Worm (Caenorhabditis elegans): Measurements from ENCODE around the gene clec-132.

DNA sequence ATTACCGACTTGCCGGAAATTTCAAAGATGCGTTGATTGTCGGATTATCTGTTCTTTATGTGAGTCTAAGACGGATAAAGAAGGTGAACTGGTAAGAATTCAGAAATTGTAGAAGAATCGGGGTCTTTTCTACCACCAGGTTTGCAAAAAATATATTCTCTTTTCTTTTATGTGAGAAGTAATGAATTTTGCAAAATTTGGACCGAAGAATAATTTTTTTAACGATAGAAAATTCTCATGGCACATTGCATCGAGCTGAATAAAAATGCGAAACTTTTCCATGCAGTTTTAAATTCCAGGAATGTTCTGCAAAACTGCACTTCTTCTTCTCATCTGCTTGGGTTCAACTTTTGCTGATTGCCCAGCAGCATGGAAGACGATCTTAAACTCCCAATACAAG lies 3.6 kb upstream of the clec-132 start, which contains the start of gene clec-130:
- TF ChIP-seq ceh-28 (tag; optimal IDR thresholded peaks at IDR 0.05) (no peak), snpc-4 (tag; optimal IDR thresholded peaks at IDR 0.05) (no peak), dmd-8 (GFP tag; IDR thresholded peaks at IDR 0.05) (no peak), mxl-3 (GFP tag; optimal IDR thresholded peaks at IDR 0.05) (no peak), unc-62 (GFP tag; optimal IDR thresholded peaks at IDR 0.05 in 1 of 2) (no peak), unc-62 (tag; optimal IDR thresholded peaks at IDR 0.05) (no peak)

Measured in whole organism, L4 larva.